Worm (Caenorhabditis elegans) whole organism, midembryonic: Measurements from ENCODE around the gene Y54G11A.4.

Experiments
- cog-1 ChIP-seq: sonication (generic microtip); optimal IDR thresholded peaks from 2 replicates; lab custom pipeline; 2016; ENCODE audit warnings: missing genetic modification characterization, missing compliant biosample characterization
- flt-1 ChIP-seq: fragments of 200-800 bp; sonication (Bioruptor generic); IDR thresholded peaks from 2 replicates; pipeline ENCODE4 v1.3.6; 2022; ENCODE audit warnings: missing genetic modification characterization, missing compliant biosample characterization
- ztf-23 ChIP-seq: fragments of 200-800 bp; sonication (Bioruptor generic); IDR thresholded peaks from 2 replicates; pipeline ENCODE4 v1.3.6; 2022; ENCODE audit warnings: missing genetic modification reagents, missing genetic modification characterization, missing compliant biosample characterization

DNA sequence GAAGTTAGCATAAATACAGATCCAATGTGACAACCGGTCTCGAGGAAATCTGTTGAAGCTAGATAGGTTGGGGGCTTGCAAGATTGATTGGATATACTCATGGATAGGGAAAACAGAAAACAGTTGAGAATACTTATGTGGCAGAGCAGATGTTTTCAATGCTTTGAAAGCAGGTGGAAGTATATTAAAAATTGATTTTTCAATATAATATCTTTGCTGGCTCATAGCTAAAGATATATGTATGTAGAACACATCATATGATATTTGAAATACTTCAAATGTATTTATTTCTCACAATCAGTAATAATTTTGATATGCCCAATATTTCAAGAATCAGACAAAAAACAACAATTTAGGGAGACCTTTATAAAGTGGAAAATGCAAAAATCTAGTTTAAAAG lies 5.3 kb upstream of the Y54G11A.4 start, which contains the start of gene srh-41:
- no peak for TF ChIP-seq flt-1 (GFP tag; lab: Robert Waterston, UW)
- TF ChIP-seq cog-1 (tag; lab: Kevin White, UChicago), result no peak
- TF ChIP-seq ztf-23, result no peak
